Worm (Caenorhabditis elegans): Measurements from ENCODE around the gene str-185.

DNA sequence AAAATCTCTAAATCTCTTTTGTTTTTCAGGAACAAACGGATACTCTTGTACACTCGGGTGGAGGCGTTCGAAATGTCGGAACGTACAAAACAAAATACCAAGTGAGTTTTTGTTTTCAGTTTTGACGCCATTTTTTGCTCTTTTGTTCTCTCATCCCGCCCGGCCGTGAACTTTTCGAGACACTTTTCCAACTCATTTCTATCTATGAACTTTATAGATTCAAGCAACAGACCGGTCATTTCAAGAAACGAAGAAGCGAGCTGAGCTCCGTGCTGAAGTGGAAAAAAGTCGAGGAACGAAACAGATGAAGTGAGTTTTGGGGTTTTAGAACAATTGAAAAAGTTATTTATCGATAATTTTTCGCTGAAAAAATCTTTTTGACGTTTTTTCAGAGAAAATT is 19.3 kb downstream of the str-185 start:
- TF ChIP-seq ZK185.1 (tag; optimal IDR thresholded peaks at IDR 0.05; ENCODE audit: poor library complexity, severe bottlenecking) (no peak), Y79H2A.3 (GFP tag; conservative IDR thresholded peaks at IDR 0.05) (no peak), die-1 (tag; optimal IDR thresholded peaks at IDR 0.05) (no peak), K12H6.12 (tag; optimal IDR thresholded peaks at IDR 0.05) (no peak), nfyb-1 (GFP tag; IDR thresholded peaks at IDR 0.05) (no peak), snpc-4 (GFP tag; optimal IDR thresholded peaks at IDR 0.05) (no peak), snpc-4 (tag; optimal IDR thresholded peaks at IDR 0.05) (no peak), pha-4 (tag; optimal IDR thresholded peaks at IDR 0.05) (no peak), hmg-1.2 (GFP tag; IDR thresholded peaks at IDR 0.05) (no peak), nhr-179 (tag; optimal IDR thresholded peaks at IDR 0.05) (no peak), tbp1 (GFP tag; optimal IDR thresholded peaks at IDR 0.05) (no peak), Y67H2A.10 (GFP tag; conservative IDR thresholded peaks at IDR 0.05) (no peak), aptf-2 (GFP tag; conservative IDR thresholded peaks at IDR 0.05) (no peak)
